Fruit fly (Drosophila melanogaster): Measurements from ENCODE around the gene Samuel.
A peak's percentile ranks its signal among the peaks of the same experiment; 100 is the strongest.

Samuel gene

DNA sequence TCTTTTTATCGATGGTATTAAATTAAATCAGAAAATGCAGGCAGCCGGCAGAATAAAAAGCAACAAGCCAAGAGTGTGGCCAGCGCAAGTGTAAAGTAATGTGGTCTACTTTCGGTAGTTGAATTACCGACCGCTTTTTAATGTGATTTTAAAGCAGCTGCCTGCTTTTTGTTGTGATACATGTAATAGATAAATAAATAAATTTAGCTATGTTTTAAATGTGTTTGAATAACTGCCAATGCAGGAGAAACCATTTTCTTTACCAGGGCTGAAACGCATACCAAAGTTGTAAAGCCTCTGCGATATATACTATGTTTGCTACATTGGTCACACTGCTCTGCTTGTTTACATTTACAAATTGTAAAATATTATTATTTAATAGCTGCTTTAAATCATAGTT lies 96.7 kb downstream of the Samuel start, which contains the start of the genes Tmem214 and YL-1 (continued):
- TF ChIP-seq Ptx1 (GFP tag; IDR thresholded peaks at IDR 0.05) (no peak), Sin3A (optimal IDR thresholded peaks at IDR 0.05) (peak; percentile 69), zfh2 (GFP tag; optimal IDR thresholded peaks at IDR 0.05) (no peak), CG14710 (tag; optimal IDR thresholded peaks at IDR 0.05) (peak; percentile 64), CG12236 (GFP tag; optimal IDR thresholded peaks at IDR 0.05) (no peak), Eip74EF (GFP tag; optimal IDR thresholded peaks at IDR 0.05) (no peak), CG15479 (GFP tag; optimal IDR thresholded peaks at IDR 0.05) (no peak), CG2120 (GFP tag; optimal IDR thresholded peaks at IDR 0.05) (peak; percentile 6), CG18011 (GFP tag; optimal IDR thresholded peaks at IDR 0.05) (no peak), D19B (GFP tag; optimal IDR thresholded peaks at IDR 0.05) (no peak), Xrp1 (GFP tag; IDR thresholded peaks at IDR 0.05) (no peak), scrt (GFP tag; optimal IDR thresholded peaks at IDR 0.05) (peak; percentile 93), E2f1 (GFP tag; IDR thresholded peaks at IDR 0.05) (no peak), nau (GFP tag; optimal IDR thresholded peaks at IDR 0.05) (no peak), Mrtf (GFP tag; IDR thresholded peaks at IDR 0.05) (no peak), CG13287 (GFP tag; IDR thresholded peaks at IDR 0.05; ENCODE audit: partially characterized antibody) (peak; percentile 73), Hand (GFP tag; optimal IDR thresholded peaks at IDR 0.05) (no peak), gem (tag; optimal IDR thresholded peaks at IDR 0.05) (peak; percentile 20), CG11560 (tag; IDR thresholded peaks at IDR 0.05) (no peak), H2.0 (GFP tag; IDR thresholded peaks at IDR 0.05) (no peak), CG18476 (GFP tag; optimal IDR thresholded peaks at IDR 0.05) (no peak), slou (GFP tag; optimal IDR thresholded peaks at IDR 0.05) (no peak), CG10274 (GFP tag; optimal IDR thresholded peaks at IDR 0.05) (no peak), PHDP (tag; optimal IDR thresholded peaks at IDR 0.05) (peak; percentile 4), vvl (GFP tag; IDR thresholded peaks at IDR 0.05) (no peak), CG9215 (GFP tag; IDR thresholded peaks at IDR 0.05) (no peak), CG18619 (GFP tag; optimal IDR thresholded peaks at IDR 0.05) (no peak), seq (GFP tag; IDR thresholded peaks at IDR 0.05) (no peak), CG17186 (GFP tag; optimal IDR thresholded peaks at IDR 0.05) (no peak), ftz-f1 (GFP tag; optimal IDR thresholded peaks at IDR 0.05) (no peak), CG3726 (GFP tag; IDR thresholded peaks at IDR 0.05) (no peak), CG1832 (GFP tag; optimal IDR thresholded peaks at IDR 0.05) (no peak), sd (tag; optimal IDR thresholded peaks at IDR 0.05) (no peak), CG8388 (GFP tag; optimal IDR thresholded peaks at IDR 0.05) (no peak), Med (GFP tag) (peak; percentile 61), nerfin-1 (tag; optimal IDR thresholded peaks at IDR 0.05) (no peak), run (tag; optimal IDR thresholded peaks at IDR 0.05) (no peak), CG6813 (GFP tag; optimal IDR thresholded peaks at IDR 0.05) (no peak), Six4 (GFP tag; optimal IDR thresholded peaks at IDR 0.05) (no peak), mld (GFP tag; IDR thresholded peaks at IDR 0.05; ENCODE audit: partially characterized antibody) (no peak), CG42726 (GFP tag; IDR thresholded peaks at IDR 0.05; ENCODE audit: partially characterized antibody) (0 out of 2 replicates have a peak, but pooled peaks have one; percentile 6), ci (GFP tag; IDR thresholded peaks at IDR 0.05) (no peak), Adf1 (GFP tag; IDR thresholded peaks at IDR 0.05) (no peak), Opbp (GFP tag; IDR thresholded peaks at IDR 0.05; ENCODE audit: partially characterized antibody) (no peak), CG31441 (GFP tag; IDR thresholded peaks at IDR 0.05) (0 out of 2 replicates have a peak, but pooled peaks have one; percentile 9), pita (GFP tag; optimal IDR thresholded peaks at IDR 0.05) (no peak), CG4820 (GFP tag; optimal IDR thresholded peaks at IDR 0.05) (no peak), CG3838 (GFP tag; optimal IDR thresholded peaks at IDR 0.05) (no peak), CG15011 (GFP tag; optimal IDR thresholded peaks at IDR 0.05) (no peak), trem (tag; optimal IDR thresholded peaks at IDR 0.05) (peak; percentile 78), CG6791 (GFP tag; IDR thresholded peaks at IDR 0.05; ENCODE audit: partially characterized antibody) (peak; percentile 37; the same call in 1 of the 3 replicates)

All from whole organism, embryonic.